Fruit fly (Drosophila melanogaster) whole organism, embryonic: ENCODE results near the gene CG42445.

Experiments
- Awh ChIP-seq: fragments of 200-800 bp; sonication (Bioruptor generic); IDR thresholded peaks from 2 replicates; pipeline ENCODE4, ENCODE4 v1.3.6; 2022; ENCODE audit warnings: missing biosample characterization, missing genetic modification characterization
- C15 ChIP-seq: fragments of 200-800 bp; sonication (Bioruptor generic); IDR thresholded peaks from 3 replicates; pipeline ENCODE4 v1.3.6; 2022; ENCODE audit warnings: missing biosample characterization, missing genetic modification characterization
- CG10209 ChIP-seq: fragments of 200-800 bp; sonication (Bioruptor generic); optimal IDR thresholded peaks from 3 replicates; lab custom pipeline; 2017; ENCODE audit warnings: missing biosample characterization, mild to moderate bottlenecking, missing genetic modification characterization, missing genetic modification reagents
- CG12769 ChIP-seq: fragments of 200-800 bp; sonication (Bioruptor generic); optimal IDR thresholded peaks from 2 replicates; lab custom pipeline; 2019; ENCODE audit warnings: missing biosample characterization, mild to moderate bottlenecking, missing genetic modification characterization, moderate library complexity
- CG13296 ChIP-seq: fragments of 200-800 bp; sonication (Bioruptor generic); optimal IDR thresholded peaks from 3 replicates; lab custom pipeline; 2018; ENCODE audit warnings: missing biosample characterization, mild to moderate bottlenecking, missing genetic modification characterization
- CG14014 ChIP-seq: fragments of 200-800 bp; sonication (Bioruptor generic); IDR thresholded peaks from 2 replicates; pipeline ENCODE4 v1.3.6; 2022; ENCODE audit warnings: missing biosample characterization, missing genetic modification characterization
- CG14050 ChIP-seq: fragments of 200-800 bp; sonication (Bioruptor generic); IDR thresholded peaks from 3 replicates; pipeline ENCODE4 v1.3.6; 2022; ENCODE audit warnings: missing biosample characterization, missing genetic modification characterization
- CG1603 ChIP-seq: fragments of 200-800 bp; sonication (Bioruptor generic); optimal IDR thresholded peaks from 2 replicates; lab custom pipeline; 2019; ENCODE audit warnings: missing biosample characterization, mild to moderate bottlenecking, missing genetic modification characterization, moderate library complexity
- CG16815 ChIP-seq: fragments of 200-800 bp; sonication (Bioruptor generic); optimal IDR thresholded peaks from 3 replicates; lab custom pipeline; 2017; ENCODE audit warnings: missing biosample characterization, mild to moderate bottlenecking, missing genetic modification characterization
- CG30403 ChIP-seq: fragments of 200-800 bp; sonication (Bioruptor generic); optimal IDR thresholded peaks from 3 replicates; lab custom pipeline; 2016; ENCODE audit warnings: missing biosample characterization, missing genetic modification characterization
- CG3065 ChIP-seq: fragments of 200-800 bp; sonication (Bioruptor generic); optimal IDR thresholded peaks from 2 replicates; lab custom pipeline; 2016; ENCODE audit warnings: missing biosample characterization, missing genetic modification characterization
- CG32767 ChIP-seq: fragments of 200-800 bp; sonication (Bioruptor generic); IDR thresholded peaks from 2 replicates; pipeline ENCODE4 v1.3.6; 2022; ENCODE audit warnings: missing biosample characterization, missing genetic modification characterization
- CG34376 ChIP-seq: fragments of 200-800 bp; sonication (Bioruptor generic); optimal IDR thresholded peaks from 2 replicates; lab custom pipeline; 2018; ENCODE audit warnings: missing biosample characterization, mild to moderate bottlenecking, missing genetic modification characterization
- CG3838 ChIP-seq: fragments of 200-800 bp; sonication (Bioruptor generic); optimal IDR thresholded peaks from 3 replicates; lab custom pipeline; 2016; ENCODE audit warnings: missing biosample characterization, missing genetic modification characterization
- CG3847 ChIP-seq: fragments of 200-800 bp; sonication (Bioruptor generic); IDR thresholded peaks from 2 replicates; pipeline ENCODE4 v1.3.6; 2022; ENCODE audit warnings: missing biosample characterization, missing genetic modification characterization
- CG4404 ChIP-seq: fragments of 200-800 bp; sonication (Bioruptor generic); IDR thresholded peaks from 2 replicates; pipeline ENCODE4 v1.3.6; 2022; ENCODE audit warnings: missing biosample characterization, missing genetic modification characterization
- CG4707 ChIP-seq: fragments of 200-800 bp; sonication (Bioruptor generic); optimal IDR thresholded peaks from 2 replicates; lab custom pipeline; 2018; ENCODE audit warnings: missing biosample characterization, mild to moderate bottlenecking, missing genetic modification characterization, moderate library complexity
- CG4854 ChIP-seq: fragments of 200-800 bp; sonication (Bioruptor generic); optimal IDR thresholded peaks from 2 replicates; lab custom pipeline; 2016; ENCODE audit warnings: missing biosample characterization, missing genetic modification characterization, inconsistent platforms
- CG5180 ChIP-seq: fragments of 200-800 bp; sonication (Bioruptor generic); optimal IDR thresholded peaks from 3 replicates; lab custom pipeline; 2017; ENCODE audit warnings: missing biosample characterization, missing genetic modification characterization, mild to moderate bottlenecking, moderate library complexity, missing genetic modification reagents
- CG5245 ChIP-seq: fragments of 200-800 bp; sonication (Bioruptor generic); optimal IDR thresholded peaks from 3 replicates; lab custom pipeline; 2016; ENCODE audit warnings: missing biosample characterization, missing genetic modification characterization
- CG6254 ChIP-seq: fragments of 200-800 bp; sonication (Bioruptor generic); optimal IDR thresholded peaks from 3 replicates; lab custom pipeline; 2017; ENCODE audit warnings: mild to moderate bottlenecking, missing biosample characterization, missing genetic modification reagents, missing genetic modification characterization
- CG6683 ChIP-seq: fragments of 200-800 bp; sonication (Bioruptor generic); optimal IDR thresholded peaks from 2 replicates; lab custom pipeline; 2017; ENCODE audit warnings: missing biosample characterization, mild to moderate bottlenecking, missing genetic modification characterization, missing genetic modification reagents
- CG7928 ChIP-seq: fragments of 200-800 bp; sonication (Bioruptor generic); optimal IDR thresholded peaks from 2 replicates; lab custom pipeline; 2017; ENCODE audit warnings: missing biosample characterization, mild to moderate bottlenecking, missing genetic modification characterization
- CG8388 ChIP-seq: fragments of 200-800 bp; sonication (Bioruptor generic); optimal IDR thresholded peaks from 2 replicates; lab custom pipeline; 2019; ENCODE audit warnings: missing biosample characterization, mild to moderate bottlenecking, missing genetic modification characterization, moderate library complexity
- Dref ChIP-seq: fragments of 200-800 bp; sonication (Bioruptor generic); IDR thresholded peaks from 2 replicates; pipeline ENCODE4 v1.3.6; 2022; ENCODE audit warnings: missing biosample characterization, missing genetic modification characterization
- Elba2 ChIP-seq: fragments of 200-800 bp; sonication (Bioruptor generic); optimal IDR thresholded peaks from 3 replicates; lab custom pipeline; 2016; ENCODE audit warnings: missing biosample characterization, missing genetic modification characterization
- H2.0 ChIP-seq: fragments of 200-800 bp; sonication (Bioruptor generic); IDR thresholded peaks from 2 replicates; pipeline ENCODE4 v1.3.6; 2022; ENCODE audit warnings: missing biosample characterization, missing genetic modification characterization
- Hr3 ChIP-seq: fragments of 200-800 bp; sonication (Bioruptor generic); optimal IDR thresholded peaks from 3 replicates; lab custom pipeline; 2016; ENCODE audit warnings: missing biosample characterization, missing genetic modification characterization
- NFAT ChIP-seq: fragments of 200-800 bp; sonication (Bioruptor generic); IDR thresholded peaks from 2 replicates; pipeline ENCODE4 v1.3.6; 2022; ENCODE audit warnings: missing biosample characterization, missing genetic modification characterization
- Opbp ChIP-seq: fragments of 200-800 bp; sonication (Bioruptor generic); IDR thresholded peaks from 3 replicates; pipeline ENCODE4 v1.3.6; 2022; ENCODE audit warnings: missing biosample characterization, missing genetic modification characterization; ENCODE audit not compliant: partially characterized antibody
- Rx ChIP-seq: fragments of 200-800 bp; sonication (Bioruptor generic); IDR thresholded peaks from 2 replicates; pipeline ENCODE4 v1.3.6; 2022; ENCODE audit warnings: missing biosample characterization, missing genetic modification characterization
- Side ChIP-seq: fragments of 200-800 bp; sonication (Bioruptor generic); optimal IDR thresholded peaks from 2 replicates; lab custom pipeline; 2016; ENCODE audit warnings: missing biosample characterization, missing genetic modification characterization
- bab2 ChIP-seq: fragments of 200-800 bp; sonication (Bioruptor generic); optimal IDR thresholded peaks from 2 replicates; lab custom pipeline; 2016; ENCODE audit warnings: missing biosample characterization, missing genetic modification characterization
- bigmax ChIP-seq: fragments of 200-800 bp; sonication (Bioruptor generic); optimal IDR thresholded peaks from 2 replicates; lab custom pipeline; 2018; ENCODE audit warnings: missing biosample characterization, mild to moderate bottlenecking, missing genetic modification characterization
- bowl ChIP-seq: fragments of 200-800 bp; sonication (Bioruptor generic); IDR thresholded peaks from 2 replicates; pipeline ENCODE4 v1.3.6; 2022; ENCODE audit warnings: missing biosample characterization, missing genetic modification characterization
- br ChIP-seq: fragments of >200 bp; optimal IDR thresholded peaks from 2 replicates; lab custom pipeline; 2017
- cg ChIP-seq: fragments of 200-800 bp; sonication (Bioruptor generic); optimal IDR thresholded peaks from 3 replicates; lab custom pipeline; 2019; ENCODE audit warnings: missing biosample characterization, mild to moderate bottlenecking, missing genetic modification characterization, moderate library complexity
- dan ChIP-seq: fragments of 200-800 bp; sonication (Bioruptor generic); IDR thresholded peaks from 2 replicates; pipeline ENCODE4 v1.3.6; 2022; ENCODE audit warnings: missing biosample characterization, missing genetic modification characterization
- danr ChIP-seq: fragments of 200-800 bp; sonication (Bioruptor generic); IDR thresholded peaks from 2 replicates; pipeline ENCODE4 v1.3.6; 2022; ENCODE audit warnings: missing biosample characterization, missing genetic modification characterization
- dm ChIP-seq: fragments of 200-800 bp; sonication (Bioruptor generic); optimal IDR thresholded peaks from 3 replicates; lab custom pipeline; 2016; ENCODE audit warnings: missing biosample characterization, missing genetic modification characterization
- eyg ChIP-seq: fragments of 200-800 bp; sonication (Bioruptor generic); optimal IDR thresholded peaks from 3 replicates; lab custom pipeline; 2016; ENCODE audit warnings: missing biosample characterization, missing genetic modification characterization
- gcm ChIP-seq: fragments of 200-800 bp; sonication (Bioruptor generic); optimal IDR thresholded peaks from 2 replicates; lab custom pipeline; 2019; ENCODE audit warnings: missing biosample characterization, mild to moderate bottlenecking, missing genetic modification characterization, moderate library complexity
- gfzf ChIP-seq: fragments of 200-800 bp; sonication (Bioruptor generic); optimal IDR thresholded peaks from 2 replicates; lab custom pipeline; 2016; ENCODE audit warnings: missing biosample characterization, mild to moderate bottlenecking, missing genetic modification characterization, moderate library complexity
- gsb ChIP-seq: fragments of 200-800 bp; sonication (Bioruptor generic); IDR thresholded peaks from 2 replicates; pipeline ENCODE4 v1.3.6; 2022; ENCODE audit warnings: missing biosample characterization, missing genetic modification characterization
- lilli ChIP-seq: fragments of 200-800 bp; sonication (Bioruptor generic); optimal IDR thresholded peaks from 3 replicates; lab custom pipeline; 2016; ENCODE audit warnings: missing biosample characterization, missing genetic modification characterization
- nmo ChIP-seq: fragments of 200-800 bp; sonication (Bioruptor generic); optimal IDR thresholded peaks from 2 replicates; lab custom pipeline; 2018; ENCODE audit warnings: missing biosample characterization, mild to moderate bottlenecking, missing genetic modification characterization, moderate library complexity
- pita ChIP-seq: fragments of 200-800 bp; sonication (Bioruptor generic); optimal IDR thresholded peaks from 2 replicates; lab custom pipeline; 2017; ENCODE audit warnings: missing biosample characterization, mild to moderate bottlenecking, missing genetic modification characterization
- pros ChIP-seq: fragments of 200-800 bp; sonication (Bioruptor generic); optimal IDR thresholded peaks from 3 replicates; lab custom pipeline; 2019; ENCODE audit warnings: missing biosample characterization, mild to moderate bottlenecking, missing genetic modification characterization, moderate library complexity
- pzg ChIP-seq: fragments of 200-800 bp; sonication (Bioruptor generic); optimal IDR thresholded peaks from 3 replicates; lab custom pipeline; 2018; ENCODE audit warnings: missing biosample characterization, mild to moderate bottlenecking, missing genetic modification characterization, moderate library complexity
- rib ChIP-seq: fragments of 200-800 bp; sonication (Bioruptor generic); IDR thresholded peaks from 2 replicates; pipeline ENCODE4 v1.3.6; 2022; ENCODE audit warnings: missing biosample characterization, missing genetic modification characterization
- slbo ChIP-seq: fragments of 200-800 bp; sonication (Bioruptor generic); IDR thresholded peaks from 2 replicates; pipeline ENCODE4 v1.3.6; 2022; ENCODE audit warnings: missing biosample characterization, missing genetic modification characterization
- stc ChIP-seq: fragments of 200-800 bp; sonication (Bioruptor generic); IDR thresholded peaks from 2 replicates; pipeline ENCODE4 v1.3.6; 2022; ENCODE audit warnings: missing biosample characterization, missing genetic modification characterization

CG42445 gene

dm6 chr3L:8110171-8110570, 48.5 kb downstream of the CG42445 start, which contains the start of gene Nulp1 (continued):
- TF ChIP-seq CG5245 (GFP tag; lab: Kevin White, UChicago) (no peak), CG6254 (GFP tag; lab: Kevin White, UChicago) (no peak), Dref (peak; percentile 42), Hr3 (no peak), danr (GFP tag; lab: Robert Waterston, UW) (no peak), CG1603 (peak; percentile 58), CG30403 (no peak), CG10209 (GFP tag; lab: Kevin White, UChicago) (no peak), dm (GFP tag; lab: Kevin White, UChicago) (peak; percentile 78), CG14014 (GFP tag; lab: Robert Waterston, UW) (0 out of 2 replicates have a peak, but pooled peaks have one; percentile 21), bigmax (GFP tag; lab: Kevin White, UChicago) (no peak), CG14050 (GFP tag; lab: Robert Waterston, UW) (no peak), CG7928 (GFP tag; lab: Kevin White, UChicago) (peak; percentile 39), Opbp (GFP tag; lab: Robert Waterston, UW) (0 out of 3 replicates have a peak, but pooled peaks have one; percentile 43), CG4707 (no peak), br (no peak), rib (GFP tag; lab: Robert Waterston, UW) (peak; percentile 57; the same call in 1 of the 2 replicates), lilli (GFP tag; lab: Kevin White, UChicago) (peak; percentile 23), Rx (GFP tag; lab: Robert Waterston, UW) (0 out of 2 replicates have a peak, but pooled peaks have one; percentile 9), nmo (peak; percentile 2), CG4854 (GFP tag; lab: Kevin White, UChicago) (no peak), Elba2 (GFP tag; lab: Kevin White, UChicago) (no peak), pita (GFP tag; lab: Kevin White, UChicago) (no peak), gfzf (GFP tag; lab: Kevin White, UChicago) (peak; percentile 18), bowl (GFP tag; lab: Robert Waterston, UW) (no peak), C15 (GFP tag; lab: Robert Waterston, UW) (no peak), CG34376 (GFP tag; lab: Kevin White, UChicago) (no peak), CG6683 (GFP tag; lab: Kevin White, UChicago) (no peak), CG16815 (GFP tag; lab: Kevin White, UChicago) (no peak), cg (GFP tag; lab: Kevin White, UChicago) (no peak), CG13296 (no peak), CG3847 (peak; percentile 65), eyg (peak; percentile 9), pros (GFP tag; lab: Kevin White, UChicago) (no peak), bab2 (GFP tag; lab: Kevin White, UChicago) (peak; percentile 5), CG5180 (no peak), CG3065 (GFP tag; lab: Kevin White, UChicago) (no peak), gsb (0 out of 2 replicates have a peak, but pooled peaks have one; percentile 18), CG4404 (GFP tag; lab: Robert Waterston, UW) (no peak), gcm (GFP tag; lab: Kevin White, UChicago) (no peak), pzg (GFP tag; lab: Kevin White, UChicago) (peak; percentile 75), dan (GFP tag; lab: Robert Waterston, UW) (no peak), H2.0 (GFP tag; lab: Robert Waterston, UW) (no peak), CG8388 (GFP tag; lab: Kevin White, UChicago) (no peak), CG3838 (GFP tag; lab: Kevin White, UChicago) (no peak), CG12769 (tag; lab: Kevin White, UChicago) (no peak), Awh (GFP tag; lab: Robert Waterston, UW) (no peak), CG32767 (GFP tag; lab: Robert Waterston, UW) (no peak), slbo (GFP tag; lab: Robert Waterston, UW) (peak; percentile 74), stc (no peak), NFAT (GFP tag; lab: Robert Waterston, UW) (peak; percentile 65; the same call in 1 of the 2 replicates), Side (peak; percentile 26)
